Fruit fly (Drosophila melanogaster): ENCODE data around the gene CG46339.
A peak's percentile ranks its signal among the peaks of the same experiment; 100 is the strongest.

The CG46339 gene

DNA sequence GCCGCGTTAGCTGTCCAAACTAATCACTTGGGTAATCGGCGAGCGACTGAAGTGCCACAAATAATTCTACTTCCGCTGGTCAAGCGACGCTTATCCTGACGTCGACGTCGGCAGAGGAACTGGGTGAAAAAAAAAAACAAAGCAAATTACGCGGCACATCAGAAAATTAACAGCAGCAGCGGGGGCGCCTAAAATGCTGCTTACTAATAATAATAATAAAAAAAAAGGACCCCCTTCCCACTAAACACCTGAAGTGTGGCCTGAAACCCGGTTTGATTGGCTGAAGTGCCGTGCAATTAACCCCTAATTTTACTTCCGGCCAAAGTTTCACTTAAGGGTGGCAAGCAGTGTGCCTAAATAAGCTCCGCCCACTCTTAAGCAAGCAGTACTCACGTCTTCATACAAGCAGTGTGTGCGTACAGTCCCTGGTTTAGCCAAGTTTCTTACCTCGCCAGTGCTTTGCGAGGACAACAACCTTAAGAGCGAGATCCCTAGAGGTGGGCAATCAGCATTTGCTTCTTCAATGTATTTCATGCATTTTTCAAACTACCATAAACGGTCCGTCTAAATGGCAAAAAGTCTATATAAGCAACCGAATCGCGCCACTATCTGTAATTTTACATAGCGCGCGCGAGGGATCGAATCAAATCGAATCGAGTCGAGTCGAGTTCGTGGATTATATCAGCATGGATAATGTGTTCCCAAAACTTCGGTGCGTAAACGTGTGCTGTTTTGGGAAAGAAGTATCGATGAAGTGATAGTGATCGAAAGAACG, 34.3 kb upstream of the CG46339 start, which contains the start of the genes ro and T48 (continued):
- TF ChIP-seq Trl (optimal IDR thresholded peaks at IDR 0.05) (no peak), Trl (GFP tag; optimal IDR thresholded peaks at IDR 0.05) (peak; percentile 67), Xrp1 (GFP tag; IDR thresholded peaks at IDR 0.05) (0 out of 2 replicates have a peak, but pooled peaks have one; percentile 12), Ets97D (GFP tag; optimal IDR thresholded peaks at IDR 0.05) (peak; percentile 99), Bgb (GFP tag; IDR thresholded peaks at IDR 0.05; ENCODE audit: partially characterized antibody) (peak; percentile 84), CoRest (tag; optimal IDR thresholded peaks at IDR 0.05) (peak; percentile 83), Dp (GFP tag; optimal IDR thresholded peaks at IDR 0.05) (peak; percentile 80), CG17802 (tag; optimal IDR thresholded peaks at IDR 0.05) (peak; percentile 11), knrl (GFP tag; IDR thresholded peaks at IDR 0.05; ENCODE audit: partially characterized antibody) (peak; percentile 77), CG8089 (GFP tag; optimal IDR thresholded peaks at IDR 0.05) (peak; percentile 46), salm (tag; optimal IDR thresholded peaks at IDR 0.05) (no peak), Hsf (GFP tag; optimal IDR thresholded peaks at IDR 0.05) (peak; percentile 61), Fer1 (GFP tag; optimal IDR thresholded peaks at IDR 0.05) (peak; percentile 65), gt (GFP tag; IDR thresholded peaks at IDR 0.05) (no peak), CG6689 (GFP tag; IDR thresholded peaks at IDR 0.05) (no peak), CG18764 (GFP tag; optimal IDR thresholded peaks at IDR 0.05) (peak; percentile 54), CG11560 (tag; IDR thresholded peaks at IDR 0.05) (peak; percentile 65; the same call in 1 of the 3 replicates), rib (GFP tag; IDR thresholded peaks at IDR 0.05) (no peak), crp (GFP tag; optimal IDR thresholded peaks at IDR 0.05) (peak in 1 of 2 experiments; percentile 19), scrt (GFP tag; optimal IDR thresholded peaks at IDR 0.05) (no peak), HHEX (GFP tag; optimal IDR thresholded peaks at IDR 0.05) (no peak), CG12659 (GFP tag; optimal IDR thresholded peaks at IDR 0.05) (peak; percentile 75), mam (GFP tag; optimal IDR thresholded peaks at IDR 0.05) (peak; percentile 65), CG30403 (GFP tag; optimal IDR thresholded peaks at IDR 0.05) (peak; percentile 51), jigr1 (GFP tag; IDR thresholded peaks at IDR 0.05) (no peak), ttk (GFP tag; IDR thresholded peaks at IDR 0.05) (peak; percentile 95), HLH4C (GFP tag; IDR thresholded peaks at IDR 0.05; ENCODE audit: partially characterized antibody) (peak; percentile 61; the same call in 1 of the 3 replicates), CG15601 (tag; optimal IDR thresholded peaks at IDR 0.05) (peak; percentile 62), odd (GFP tag; optimal IDR thresholded peaks at IDR 0.05) (no peak), Gsc (GFP tag; IDR thresholded peaks at IDR 0.05) (no peak), Atf6 (GFP tag; IDR thresholded peaks at IDR 0.05) (peak; percentile 51; the same call in 1 of the 2 replicates), ftz-f1 (GFP tag; optimal IDR thresholded peaks at IDR 0.05) (peak; percentile 65), unc-4 (GFP tag; IDR thresholded peaks at IDR 0.05; ENCODE audit: partially characterized antibody) (peak; percentile 67), YL-1 (GFP tag; optimal IDR thresholded peaks at IDR 0.05) (no peak), Optix (GFP tag; IDR thresholded peaks at IDR 0.05) (peak; percentile 26; the same call in 1 of the 3 replicates), CG11723 (GFP tag; optimal IDR thresholded peaks at IDR 0.05) (no peak), CG33557 (GFP tag; optimal IDR thresholded peaks at IDR 0.05) (no peak), crc (GFP tag; optimal IDR thresholded peaks at IDR 0.05) (no peak), CG15269 (tag; optimal IDR thresholded peaks at IDR 0.05) (peak; percentile 1), CG14710 (tag; optimal IDR thresholded peaks at IDR 0.05) (peak; percentile 85), aop (GFP tag; IDR thresholded peaks at IDR 0.05) (peak; percentile 93), CG1792 (GFP tag; optimal IDR thresholded peaks at IDR 0.05) (peak; percentile 9), CG4424 (GFP tag; optimal IDR thresholded peaks at IDR 0.05) (peak; percentile 59), CG31224 (GFP tag; IDR thresholded peaks at IDR 0.05) (no peak), vvl (GFP tag; IDR thresholded peaks at IDR 0.05) (peak; percentile 70), CG5953 (GFP tag; IDR thresholded peaks at IDR 0.05) (no peak), Dek (tag; optimal IDR thresholded peaks at IDR 0.05) (peak; percentile 82), oc (tag; optimal IDR thresholded peaks at IDR 0.05) (peak; percentile 56), CG8478 (optimal IDR thresholded peaks at IDR 0.05) (peak; percentile 96), Oaz (GFP tag; IDR thresholded peaks at IDR 0.05) (no peak)
